Fruit fly (Drosophila melanogaster): ENCODE measurements around the gene CG32148.

Gene CG32148

dm6 chr3L:15011638-15012335, 11.5 kb upstream of the CG32148 start (continued):
- no peak for TF ChIP-seq usp (GFP tag; optimal IDR thresholded peaks at IDR 0.05)
- peak; percentile 63 for TF ChIP-seq CG10654 (GFP tag; optimal IDR thresholded peaks at IDR 0.05)
- TF ChIP-seq Max (GFP tag; optimal IDR thresholded peaks at IDR 0.05) = peak; percentile 69
- peak; percentile 69 for TF ChIP-seq CG11247 (GFP tag; IDR thresholded peaks at IDR 0.05)
- TF ChIP-seq CG4854 (GFP tag; optimal IDR thresholded peaks at IDR 0.05) = no peak
- TF ChIP-seq Nf-YA (GFP tag; IDR thresholded peaks at IDR 0.05) = no peak
- TF ChIP-seq CG12155 (GFP tag; optimal IDR thresholded peaks at IDR 0.05) = peak; percentile 63
- no peak for TF ChIP-seq CG11398 (GFP tag; optimal IDR thresholded peaks at IDR 0.05)
- 0 out of 3 replicates have a peak, but pooled peaks have one; percentile 18 for TF ChIP-seq jigr1 (GFP tag; IDR thresholded peaks at IDR 0.05)
- peak; percentile 77 for TF ChIP-seq CG17385 (GFP tag; optimal IDR thresholded peaks at IDR 0.05)
- TF ChIP-seq HmgZ (tag; optimal IDR thresholded peaks at IDR 0.05) = peak; percentile 45
- TF ChIP-seq shn (GFP tag; optimal IDR thresholded peaks at IDR 0.05) = no peak
- no peak for TF ChIP-seq Hey (tag; optimal IDR thresholded peaks at IDR 0.05)
- TF ChIP-seq Elba2 (GFP tag; optimal IDR thresholded peaks at IDR 0.05) = no peak
- TF ChIP-seq phol (tag; optimal IDR thresholded peaks at IDR 0.05) = peak; percentile 85
- TF ChIP-seq CG1602 (GFP tag; optimal IDR thresholded peaks at IDR 0.05) = peak; percentile 60
- TF ChIP-seq CG34224 (GFP tag; IDR thresholded peaks at IDR 0.05; ENCODE audit: partially characterized antibody) = no peak
- peak; percentile 62 for TF ChIP-seq org-1 (GFP tag; optimal IDR thresholded peaks at IDR 0.05)
- TF ChIP-seq tin (GFP tag; optimal IDR thresholded peaks at IDR 0.05) = peak; percentile 65
- peak; percentile 55 for TF ChIP-seq Hr3 (GFP tag; optimal IDR thresholded peaks at IDR 0.05)
- peak; percentile 50 for TF ChIP-seq CG17568 (GFP tag; optimal IDR thresholded peaks at IDR 0.05)
- peak; percentile 25 for TF ChIP-seq nau (GFP tag; optimal IDR thresholded peaks at IDR 0.05)
- TF ChIP-seq NfI (GFP tag; optimal IDR thresholded peaks at IDR 0.05) = peak; percentile 37
- TF ChIP-seq CG12391 (tag; optimal IDR thresholded peaks at IDR 0.05) = peak; percentile 85
- no peak for TF ChIP-seq aop (GFP tag; IDR thresholded peaks at IDR 0.05)
- TF ChIP-seq peb (GFP tag; IDR thresholded peaks at IDR 0.05) = 0 out of 2 replicates have a peak, but pooled peaks have one; percentile 49
- TF ChIP-seq CG13424 (tag; optimal IDR thresholded peaks at IDR 0.05) = peak; percentile 80
- peak; percentile 32 for TF ChIP-seq Bdp1 (GFP tag; optimal IDR thresholded peaks at IDR 0.05)
- peak; percentile 21 for TF ChIP-seq CG10431 (GFP tag; optimal IDR thresholded peaks at IDR 0.05)
- no peak for TF ChIP-seq ato (GFP tag; IDR thresholded peaks at IDR 0.05; ENCODE audit: partially characterized antibody)
- TF ChIP-seq CG6654 (GFP tag; optimal IDR thresholded peaks at IDR 0.05) = peak; percentile 13
- no peak for TF ChIP-seq CG31365 (tag; optimal IDR thresholded peaks at IDR 0.05)
- peak; percentile 2 for TF ChIP-seq CG10274 (GFP tag; optimal IDR thresholded peaks at IDR 0.05)
- peak; percentile 55; the same call in 1 of the 2 replicates for TF ChIP-seq Taf1 (GFP tag; IDR thresholded peaks at IDR 0.05)
- TF ChIP-seq CG7987 (GFP tag; optimal IDR thresholded peaks at IDR 0.05) = peak; percentile 31
- TF ChIP-seq Abd-B (GFP tag; optimal IDR thresholded peaks at IDR 0.05) = peak; percentile 87
- peak; percentile 78 for TF ChIP-seq CG33557 (GFP tag; optimal IDR thresholded peaks at IDR 0.05)
- no peak for TF ChIP-seq YL-1 (GFP tag; optimal IDR thresholded peaks at IDR 0.05)
- peak; percentile 61 for TF ChIP-seq wor (GFP tag; IDR thresholded peaks at IDR 0.05)
- peak; percentile 28 for TF ChIP-seq trh (GFP tag; optimal IDR thresholded peaks at IDR 0.05)
- TF ChIP-seq CG17912 (GFP tag; optimal IDR thresholded peaks at IDR 0.05) = no peak
- TF ChIP-seq tap (tag; optimal IDR thresholded peaks at IDR 0.05) = peak; percentile 82
- peak; percentile 7 for TF ChIP-seq CG10543 (GFP tag; optimal IDR thresholded peaks at IDR 0.05)
- no peak for TF ChIP-seq Hmx (GFP tag; optimal IDR thresholded peaks at IDR 0.05)
- peak; percentile 86 for TF ChIP-seq dmrt11E (tag; optimal IDR thresholded peaks at IDR 0.05)
- no peak for TF ChIP-seq eyg (GFP tag; optimal IDR thresholded peaks at IDR 0.05)
- no peak for TF ChIP-seq D (optimal IDR thresholded peaks at IDR 0.05)
- TF ChIP-seq D (GFP tag; optimal IDR thresholded peaks at IDR 0.05) = peak; percentile 70
- TF ChIP-seq pho (GFP tag; optimal IDR thresholded peaks at IDR 0.05) = no peak
- peak; percentile 45; the same call in 1 of the 3 replicates for TF ChIP-seq gce (GFP tag; IDR thresholded peaks at IDR 0.05)

Data from whole organism, embryonic.